Worm (Caenorhabditis elegans) whole organism, late embryonic: ENCODE results near the gene C47E12.13.

Experiments used
- C08G9.2 ChIP-seq: sonication (generic microtip); optimal IDR thresholded peaks from 2 replicates; lab custom pipeline; 2016; ENCODE audit warnings: mild to moderate bottlenecking, missing genetic modification characterization, moderate library complexity, missing compliant biosample characterization
- C38D4.7 ChIP-seq: fragments of 200-800 bp; sonication (Bioruptor generic); optimal IDR thresholded peaks from 2 replicates; lab custom pipeline; 2018; ENCODE audit warnings: mild to moderate bottlenecking, missing genetic modification characterization, moderate library complexity, missing compliant biosample characterization
- K02D7.2 ChIP-seq: sonication (generic microtip); optimal IDR thresholded peaks from 2 replicates; lab custom pipeline; 2017; ENCODE audit warnings: mild to moderate bottlenecking, missing genetic modification characterization, missing compliant biosample characterization
- K09A11.1 ChIP-seq: sonication (generic microtip); optimal IDR thresholded peaks from 2 replicates; lab custom pipeline; 2017; ENCODE audit warnings: antibody characterized with exemption, mild to moderate bottlenecking, missing genetic modification characterization, missing compliant biosample characterization; ENCODE audit not compliant: insufficient read depth
- T23F11.4 ChIP-seq: fragments of 200-800 bp; sonication (Bioruptor generic); optimal IDR thresholded peaks from 2 replicates; lab custom pipeline; 2018; ENCODE audit warnings: mild to moderate bottlenecking, missing genetic modification characterization, missing compliant biosample characterization
- ahr-1 ChIP-seq: sonication (generic microtip); optimal IDR thresholded peaks from 2 replicates; lab custom pipeline; 2016; ENCODE audit warnings: missing genetic modification characterization, missing compliant biosample characterization
- ceh-18 ChIP-seq: sonication (generic microtip); optimal IDR thresholded peaks from 2 replicates; lab custom pipeline; 2016; ENCODE audit warnings: missing genetic modification characterization, missing compliant biosample characterization
- ceh-19 ChIP-seq: fragments of 200-800 bp; sonication (Bioruptor generic); optimal IDR thresholded peaks from 2 replicates; lab custom pipeline; 2018; ENCODE audit warnings: mild to moderate bottlenecking, missing genetic modification characterization, missing compliant biosample characterization
- ceh-22 ChIP-seq: sonication (generic microtip); optimal IDR thresholded peaks from 2 replicates; lab custom pipeline; 2017; ENCODE audit warnings: missing biosample characterization, missing genetic modification characterization
- ceh-31 ChIP-seq: sonication (generic microtip); optimal IDR thresholded peaks from 2 replicates; lab custom pipeline; 2016; ENCODE audit warnings: missing genetic modification characterization, missing compliant biosample characterization
- ceh-34 ChIP-seq: sonication (generic microtip); optimal IDR thresholded peaks from 2 replicates; lab custom pipeline; 2016; ENCODE audit warnings: mild to moderate bottlenecking, missing genetic modification characterization, missing compliant biosample characterization
- ceh-6 ChIP-seq: fragments of 200-800 bp; sonication (Bioruptor generic); optimal IDR thresholded peaks from 2 replicates; lab custom pipeline; 2018; ENCODE audit warnings: mild to moderate bottlenecking, missing genetic modification characterization, missing compliant biosample characterization
- gmeb-2 ChIP-seq: sonication (generic microtip); optimal IDR thresholded peaks from 2 replicates; lab custom pipeline; 2016; ENCODE audit warnings: missing genetic modification characterization, inconsistent platforms, missing compliant biosample characterization
- hlh-13 ChIP-seq: fragments of 200-800 bp; sonication (Bioruptor generic); optimal IDR thresholded peaks from 2 replicates; lab custom pipeline; 2018; ENCODE audit warnings: mild to moderate bottlenecking, missing genetic modification characterization, missing compliant biosample characterization
- lim-6 ChIP-seq: sonication (generic microtip); optimal IDR thresholded peaks from 2 replicates; lab custom pipeline; 2016; ENCODE audit warnings: missing genetic modification characterization, missing compliant biosample characterization
- lin-11 ChIP-seq: fragments of 200-800 bp; sonication (Bioruptor generic); optimal IDR thresholded peaks from 2 replicates; lab custom pipeline; 2018; ENCODE audit warnings: mild to moderate bottlenecking, missing genetic modification characterization, missing compliant biosample characterization
- madf-2 ChIP-seq: sonication (generic microtip); optimal IDR thresholded peaks from 2 replicates; lab custom pipeline; 2017; ENCODE audit warnings: missing genetic modification characterization, missing compliant biosample characterization
- mec-3 ChIP-seq: sonication (generic microtip); optimal IDR thresholded peaks from 2 replicates; lab custom pipeline; 2016; ENCODE audit warnings: borderline replicate concordance, missing genetic modification characterization, missing compliant biosample characterization
- npax-4 ChIP-seq: sonication (generic microtip); optimal IDR thresholded peaks from 2 replicates; lab custom pipeline; 2016; ENCODE audit warnings: missing genetic modification characterization, missing compliant biosample characterization
- pag-3 ChIP-seq: sonication (generic microtip); optimal IDR thresholded peaks from 2 replicates; lab custom pipeline; 2016; ENCODE audit warnings: missing compliant biosample characterization, missing genetic modification characterization, borderline replicate concordance
- pha-2 ChIP-seq: sonication (generic microtip); optimal IDR thresholded peaks from 2 replicates; lab custom pipeline; 2017; ENCODE audit warnings: mild to moderate bottlenecking, missing genetic modification characterization, missing compliant biosample characterization
- pha-4 ChIP-seq: fragments of 150-350 bp; optimal IDR thresholded peaks from 2 replicates; lab custom pipeline; 2018; ENCODE audit warnings: missing biosample characterization, missing genetic modification reagents, missing genetic modification characterization
- pqm-1 ChIP-seq: sonication (generic microtip); optimal IDR thresholded peaks from 2 replicates; lab custom pipeline; 2016; ENCODE audit warnings: missing genetic modification characterization, missing compliant biosample characterization
- rnt-1 ChIP-seq: sonication (generic microtip); optimal IDR thresholded peaks from 2 replicates; lab custom pipeline; 2016; ENCODE audit warnings: missing genetic modification characterization, missing compliant biosample characterization
- sdc-2 ChIP-seq: sonication (generic microtip); optimal IDR thresholded peaks from 2 replicates; lab custom pipeline; 2016; ENCODE audit warnings: missing genotype, missing genetic modification characterization, missing compliant biosample characterization
- sox-2 ChIP-seq: fragments of 200-800 bp; sonication (Bioruptor generic); IDR thresholded peaks from 2 replicates; pipeline ENCODE4 v1.3.6; 2022; ENCODE audit warnings: missing genetic modification reagents, missing genetic modification characterization, missing compliant biosample characterization
- syd-9 ChIP-seq: sonication (generic microtip); optimal IDR thresholded peaks from 2 replicates; lab custom pipeline; 2016; ENCODE audit warnings: mild to moderate bottlenecking, missing genetic modification characterization, moderate library complexity, missing compliant biosample characterization
- tbx-2 ChIP-seq: sonication (generic microtip); optimal IDR thresholded peaks from 2 replicates; lab custom pipeline; 2016; ENCODE audit warnings: missing genetic modification characterization, missing compliant biosample characterization
- unc-3 ChIP-seq, 2 experiments: fragments of 200-800 bp in 1 of 2; sonication (Bioruptor generic) in 1 of 2; sonication (generic microtip) in 1 of 2; conservative IDR thresholded peaks in 1 of 2; optimal IDR thresholded peaks in 1 of 2; 2 replicates each; pipeline versions ENCODE4 v1.3.6 to Lab custom; 2016 to 2022; ENCODE audit warnings: missing compliant biosample characterization in 2 of 2, missing genetic modification characterization in 2 of 2, missing genetic modification reagents in 1 of 2
- unc-42 ChIP-seq: sonication (generic microtip); optimal IDR thresholded peaks from 2 replicates; lab custom pipeline; 2016; ENCODE audit warnings: missing genotype, missing genetic modification characterization, missing compliant biosample characterization
- zip-5 ChIP-seq: sonication (generic microtip); optimal IDR thresholded peaks from 2 replicates; lab custom pipeline; 2016; ENCODE audit warnings: missing genetic modification characterization, missing compliant biosample characterization
- ztf-16 ChIP-seq: sonication (generic microtip); optimal IDR thresholded peaks from 2 replicates; lab custom pipeline; 2017; ENCODE audit warnings: missing genetic modification characterization, missing compliant biosample characterization

C47E12.13 gene

ce11 chrIV:10048268-10048667 lies 41.6 kb upstream of the C47E12.13 start:
- TF ChIP-seq ceh-19 (GFP tag; lab: Kevin White, UChicago) (no peak), syd-9 (tag; lab: Kevin White, UChicago) (no peak)

- TF ChIP-seq ceh-19 (GFP tag; lab: Kevin White, UChicago): no peak
- TF ChIP-seq sdc-2 (tag; lab: Kevin White, UChicago): no peak
- TF ChIP-seq pag-3 (tag; lab: Kevin White, UChicago): no peak
- TF ChIP-seq lin-11 (tag; lab: Kevin White, UChicago): no peak
- no peak for TF ChIP-seq unc-3 (GFP tag; conservative IDR thresholded peaks at IDR 0.05; lab: Robert Waterston, UW)
- TF ChIP-seq unc-3 (tag; optimal IDR thresholded peaks at IDR 0.05; lab: Kevin White, UChicago): no peak
- TF ChIP-seq syd-9 (tag; lab: Kevin White, UChicago): no peak
- TF ChIP-seq pha-4 (tag; lab: Kevin White, UChicago): no peak
- TF ChIP-seq ceh-22 (tag; lab: Kevin White, UChicago): no peak
Observed at ce11 chrIV:10047108-10047507, 40.4 kb upstream of the C47E12.13 start, which contains the start of gene T04B2.3. T04B2.3 (plus strand) TSS chrIV:10047408.

- TF ChIP-seq ceh-19 (GFP tag; lab: Kevin White, UChicago) (no peak), madf-2 (no peak), K09A11.1 (no peak), rnt-1 (tag; lab: Kevin White, UChicago) (no peak), tbx-2 (tag; lab: Kevin White, UChicago) (no peak), npax-4 (tag; lab: Kevin White, UChicago) (no peak), C08G9.2 (tag; lab: Kevin White, UChicago) (no peak), hlh-13 (no peak), ceh-34 (no peak), C38D4.7 (GFP tag; lab: Kevin White, UChicago) (no peak)
Observed at ce11 chrIV:10046005-10046404, 39.3 kb upstream of the C47E12.13 start.

DNA sequence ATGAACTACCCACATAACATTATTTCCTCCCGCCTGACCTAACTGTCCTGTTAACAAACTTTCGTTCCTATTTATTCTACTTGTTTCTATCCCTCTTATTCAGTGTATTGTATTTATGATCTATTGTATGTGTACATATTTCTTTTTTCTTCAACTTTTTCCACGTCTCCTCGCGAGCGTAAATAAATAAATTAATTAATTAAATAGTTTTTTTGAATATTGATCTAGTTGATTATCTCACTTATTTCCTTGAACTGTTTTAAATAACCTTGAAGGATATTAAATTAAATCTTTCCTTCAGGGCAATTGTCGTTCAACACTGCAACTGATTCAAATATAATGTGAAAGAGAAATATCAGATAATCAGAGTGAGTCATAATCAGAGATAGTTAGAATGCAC lies 36.2 kb upstream of the C47E12.13 start, which contains the start of gene frk-1:
TSS of gene frk-1 (plus strand) at position 301 of the 400 bp plus-strand sequence.
- TF ChIP-seq ceh-22 (tag; lab: Kevin White, UChicago) (no peak), madf-2 (no peak), pag-3 (tag; lab: Kevin White, UChicago) (no peak), K02D7.2 (tag; lab: Kevin White, UChicago) (no peak), unc-42 (no peak), mec-3 (tag; lab: Kevin White, UChicago) (no peak), syd-9 (tag; lab: Kevin White, UChicago) (no peak)
- TF ChIP-seq, all 69 proteins: peak for 0

ce11 chrIV:10040803-10041202 lies 34.1 kb upstream of the C47E12.13 start, which contains the start of gene dhs-31:
dhs-31 (minus strand) TSS chrIV:10040903.
- TF ChIP-seq C38D4.7 (GFP tag; lab: Kevin White, UChicago) (no peak), pqm-1 (tag; lab: Kevin White, UChicago) (no peak), ceh-6 (GFP tag; lab: Kevin White, UChicago) (no peak), ceh-31 (no peak), lim-6 (tag; lab: Kevin White, UChicago) (no peak), gmeb-2 (tag; lab: Kevin White, UChicago) (no peak), pha-2 (tag; lab: Kevin White, UChicago) (no peak), ahr-1 (no peak), sox-2 (no peak), ztf-16 (no peak), T23F11.4 (GFP tag; lab: Kevin White, UChicago) (no peak), syd-9 (tag; lab: Kevin White, UChicago) (no peak)

ce11 chrIV:10036966-10037365 lies 30.3 kb upstream of the C47E12.13 start, which contains the start of gene F44D12.10:
F44D12.10 (minus strand) TSS chrIV:10037066.
- TF ChIP-seq zip-5 (tag; lab: Kevin White, UChicago) (no peak), pqm-1 (tag; lab: Kevin White, UChicago) (no peak), ceh-18 (tag; lab: Kevin White, UChicago) (no peak), ceh-22 (tag; lab: Kevin White, UChicago) (no peak), rnt-1 (tag; lab: Kevin White, UChicago) (no peak)
